Fruit fly (Drosophila melanogaster) whole organism, embryonic: ENCODE measurements around the gene CG10621.
A peak's percentile ranks its signal among the peaks of the same experiment; 100 is the strongest.

Experiments used
- CG10209 ChIP-seq: fragments of 200-800 bp; sonication (Bioruptor generic); optimal IDR thresholded peaks from 3 replicates; lab custom pipeline; 2017; ENCODE audit warnings: missing biosample characterization, mild to moderate bottlenecking, missing genetic modification characterization, missing genetic modification reagents
- CG10267 ChIP-seq: fragments of 200-800 bp; sonication (Bioruptor generic); optimal IDR thresholded peaks from 2 replicates; lab custom pipeline; 2018; ENCODE audit warnings: missing biosample characterization, mild to moderate bottlenecking, missing genetic modification characterization, moderate library complexity
- CG11085 ChIP-seq: fragments of 200-800 bp; sonication (Bioruptor generic); IDR thresholded peaks from 2 replicates; pipeline ENCODE4 v1.3.6; 2022; ENCODE audit warnings: missing biosample characterization, missing genetic modification characterization
- CG1647 ChIP-seq: fragments of 200-800 bp; sonication (Bioruptor generic); optimal IDR thresholded peaks from 3 replicates; lab custom pipeline; 2016; ENCODE audit warnings: missing biosample characterization, missing genetic modification characterization
- CG30403 ChIP-seq: fragments of 200-800 bp; sonication (Bioruptor generic); optimal IDR thresholded peaks from 3 replicates; lab custom pipeline; 2016; ENCODE audit warnings: missing biosample characterization, missing genetic modification characterization
- CG9609 ChIP-seq: fragments of 200-800 bp; sonication (Bioruptor generic); optimal IDR thresholded peaks from 3 replicates; lab custom pipeline; 2016; ENCODE audit warnings: missing biosample characterization, missing genetic modification characterization
- Gug ChIP-seq: fragments of 200-800 bp; sonication (Bioruptor generic); IDR thresholded peaks from 4 replicates; pipeline ENCODE4 v1.3.6; 2022; ENCODE audit warnings: missing biosample characterization, missing genetic modification characterization
- H15 ChIP-seq: fragments of 200-800 bp; sonication (Bioruptor generic); IDR thresholded peaks from 3 replicates; pipeline ENCODE4 v1.3.6; 2022; ENCODE audit warnings: missing biosample characterization, missing genetic modification characterization
- H2.0 ChIP-seq: fragments of 200-800 bp; sonication (Bioruptor generic); IDR thresholded peaks from 2 replicates; pipeline ENCODE4 v1.3.6; 2022; ENCODE audit warnings: missing biosample characterization, missing genetic modification characterization
- dysf ChIP-seq: fragments of 200-800 bp; sonication (Bioruptor generic); IDR thresholded peaks from 3 replicates; pipeline ENCODE4 v1.3.6; 2022; ENCODE audit warnings: missing biosample characterization, missing genetic modification characterization
- gfzf ChIP-seq: fragments of 200-800 bp; sonication (Bioruptor generic); optimal IDR thresholded peaks from 2 replicates; lab custom pipeline; 2016; ENCODE audit warnings: missing biosample characterization, mild to moderate bottlenecking, missing genetic modification characterization, moderate library complexity
- pita ChIP-seq: fragments of 200-800 bp; sonication (Bioruptor generic); optimal IDR thresholded peaks from 2 replicates; lab custom pipeline; 2017; ENCODE audit warnings: missing biosample characterization, mild to moderate bottlenecking, missing genetic modification characterization
- slbo ChIP-seq: fragments of 200-800 bp; sonication (Bioruptor generic); IDR thresholded peaks from 2 replicates; pipeline ENCODE4 v1.3.6; 2022; ENCODE audit warnings: missing biosample characterization, missing genetic modification characterization
- trh ChIP-seq: fragments of 200-800 bp; sonication (Bioruptor generic); optimal IDR thresholded peaks from 2 replicates; lab custom pipeline; 2016; ENCODE audit warnings: missing biosample characterization, missing genetic modification characterization

DNA sequence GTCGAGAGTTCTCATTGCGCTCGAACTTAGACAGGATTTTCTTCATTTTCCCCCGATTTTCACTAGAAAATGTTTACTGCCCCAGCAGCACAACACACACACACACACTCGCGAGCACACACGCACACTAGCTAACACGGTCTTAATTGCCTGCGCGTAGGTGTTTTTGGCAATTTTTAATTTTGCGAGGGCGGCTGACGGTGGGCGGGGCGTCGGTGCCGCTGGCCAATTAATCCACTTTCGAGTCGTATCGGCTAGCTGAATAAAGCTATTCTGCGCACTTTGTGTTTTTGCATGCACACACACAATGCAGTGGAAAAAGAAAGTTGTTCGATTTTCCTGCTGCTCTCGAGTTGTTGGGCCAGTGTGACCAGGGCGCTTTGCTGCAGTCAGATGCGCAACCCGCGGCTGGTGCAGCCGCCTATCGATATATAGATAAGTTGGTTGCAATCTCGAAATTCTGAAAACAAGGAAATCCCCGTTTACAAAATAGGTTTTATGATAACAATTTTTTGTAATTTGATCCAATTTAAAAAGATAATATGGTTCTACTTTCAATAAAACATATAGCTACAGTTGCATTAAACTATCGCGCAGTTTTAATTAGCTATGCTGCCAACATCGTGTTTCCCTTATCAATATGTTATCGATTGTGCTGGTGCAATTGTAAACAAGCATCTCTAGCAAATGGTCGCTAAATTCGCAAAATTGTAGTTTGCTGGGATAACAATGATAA lies 14.3 kb upstream of the CG10621 start, which contains the start of the genes Nak and Tango6:
- TF ChIP-seq CG30403 (GFP tag; lab: Kevin White, UChicago) = peak; percentile 46
- TF ChIP-seq Gug (GFP tag; lab: Robert Waterston, UW) = no peak
- no peak for TF ChIP-seq H15
- TF ChIP-seq CG1647 (GFP tag; lab: Kevin White, UChicago) = peak; percentile 11
- TF ChIP-seq dysf = no peak
- no peak for TF ChIP-seq CG11085 (GFP tag; lab: Robert Waterston, UW)
- TF ChIP-seq H2.0 = no peak
- TF ChIP-seq trh (GFP tag; lab: Kevin White, UChicago) = no peak
- peak; percentile 76 for TF ChIP-seq CG10267 (tag; lab: Kevin White, UChicago)
- TF ChIP-seq CG9609 (GFP tag; lab: Kevin White, UChicago) = no peak
- peak; percentile 80 for TF ChIP-seq gfzf
- TF ChIP-seq slbo (GFP tag; lab: Robert Waterston, UW) = peak; percentile 36
- no peak for TF ChIP-seq pita (GFP tag; lab: Kevin White, UChicago)
- no peak for TF ChIP-seq CG10209
